Fruit fly (Drosophila melanogaster) whole organism, embryonic: ENCODE results near the gene Targ1.
A peak's percentile ranks its signal among the peaks of the same experiment; 100 is the strongest.

ENCODE experiments used
- BEAF-32 ChIP-seq: fragments of 200-800 bp; sonication (Bioruptor generic); optimal IDR thresholded peaks from 3 replicates; lab custom pipeline; 2017; ENCODE audit warnings: missing biosample characterization, missing genetic modification characterization, mild to moderate bottlenecking, moderate library complexity, missing genetic modification reagents
- Bgb ChIP-seq: fragments of 200-800 bp; sonication (Bioruptor generic); IDR thresholded peaks from 2 replicates; pipeline ENCODE4 v1.3.6; 2022; ENCODE audit warnings: missing biosample characterization, missing genetic modification characterization; ENCODE audit not compliant: partially characterized antibody
- CG11085 ChIP-seq: fragments of 200-800 bp; sonication (Bioruptor generic); IDR thresholded peaks from 2 replicates; pipeline ENCODE4 v1.3.6; 2022; ENCODE audit warnings: missing biosample characterization, missing genetic modification characterization
- CG12299 ChIP-seq: fragments of 200-800 bp; sonication (Bioruptor generic); optimal IDR thresholded peaks from 2 replicates; lab custom pipeline; 2018; ENCODE audit warnings: missing biosample characterization, mild to moderate bottlenecking, missing genetic modification characterization
- CG12942 ChIP-seq: fragments of 200-800 bp; sonication (Bioruptor generic); optimal IDR thresholded peaks from 3 replicates; lab custom pipeline; 2016; ENCODE audit warnings: missing biosample characterization, missing genetic modification characterization
- CG13287 ChIP-seq: fragments of 200-800 bp; sonication (Bioruptor generic); IDR thresholded peaks from 2 replicates; pipeline ENCODE4 v1.3.6; 2022; ENCODE audit warnings: missing biosample characterization, missing genetic modification characterization; ENCODE audit not compliant: partially characterized antibody
- CG13424 ChIP-seq: fragments of 200-800 bp; sonication (Bioruptor generic); optimal IDR thresholded peaks from 2 replicates; lab custom pipeline; 2019; ENCODE audit warnings: missing biosample characterization, mild to moderate bottlenecking, missing genetic modification characterization, moderate library complexity
- CG15601 ChIP-seq: fragments of 200-800 bp; sonication (Bioruptor generic); optimal IDR thresholded peaks from 3 replicates; lab custom pipeline; 2019; ENCODE audit warnings: missing biosample characterization, mild to moderate bottlenecking, missing genetic modification characterization, moderate library complexity
- CG15696 ChIP-seq: fragments of 200-800 bp; sonication (Bioruptor generic); optimal IDR thresholded peaks from 2 replicates; lab custom pipeline; 2019; ENCODE audit warnings: missing biosample characterization, mild to moderate bottlenecking, missing genetic modification characterization, moderate library complexity
- CG16779 ChIP-seq: fragments of 200-800 bp; sonication (Bioruptor generic); IDR thresholded peaks from 2 replicates; pipeline ENCODE4 v1.3.6; 2022; ENCODE audit warnings: missing biosample characterization, missing genetic modification characterization
- CG18262 ChIP-seq: fragments of 200-800 bp; optimal IDR thresholded peaks from 3 replicates; lab custom pipeline; 2019; ENCODE audit warnings: missing biosample characterization, mild to moderate bottlenecking, missing genetic modification characterization, moderate library complexity
- CG1832 ChIP-seq: fragments of 200-800 bp; sonication (Bioruptor generic); optimal IDR thresholded peaks from 2 replicates; lab custom pipeline; 2017; ENCODE audit warnings: missing biosample characterization, mild to moderate bottlenecking, missing genetic modification characterization, inconsistent platforms
- CG2875 ChIP-seq: fragments of 200-800 bp; sonication (Bioruptor generic); optimal IDR thresholded peaks from 2 replicates; lab custom pipeline; 2017; ENCODE audit warnings: missing biosample characterization, mild to moderate bottlenecking, missing genetic modification characterization, missing genetic modification reagents
- CG30403 ChIP-seq: fragments of 200-800 bp; sonication (Bioruptor generic); optimal IDR thresholded peaks from 3 replicates; lab custom pipeline; 2016; ENCODE audit warnings: missing biosample characterization, missing genetic modification characterization
- CG32772 ChIP-seq: fragments of 200-800 bp; sonication (Bioruptor generic); IDR thresholded peaks from 2 replicates; pipeline ENCODE4 v1.3.6; 2022; ENCODE audit warnings: missing biosample characterization, missing genetic modification characterization
- CG3838 ChIP-seq: fragments of 200-800 bp; sonication (Bioruptor generic); optimal IDR thresholded peaks from 3 replicates; lab custom pipeline; 2016; ENCODE audit warnings: missing biosample characterization, missing genetic modification characterization
- CG4328 ChIP-seq: fragments of 200-800 bp; sonication (Bioruptor generic); optimal IDR thresholded peaks from 3 replicates; lab custom pipeline; 2017; ENCODE audit warnings: missing biosample characterization, missing genetic modification reagents, missing genetic modification characterization
- CG5180 ChIP-seq: fragments of 200-800 bp; sonication (Bioruptor generic); optimal IDR thresholded peaks from 3 replicates; lab custom pipeline; 2017; ENCODE audit warnings: missing biosample characterization, missing genetic modification characterization, mild to moderate bottlenecking, moderate library complexity, missing genetic modification reagents
- CG8765 ChIP-seq: fragments of 200-800 bp; sonication (Bioruptor generic); IDR thresholded peaks from 2 replicates; pipeline ENCODE4 v1.3.6; 2022; ENCODE audit warnings: missing biosample characterization, missing genetic modification characterization
- CG9797 ChIP-seq: fragments of 200-800 bp; sonication (Bioruptor generic); optimal IDR thresholded peaks from 3 replicates; lab custom pipeline; 2018; ENCODE audit warnings: missing biosample characterization, mild to moderate bottlenecking, missing genetic modification characterization
- CG9876 ChIP-seq: fragments of 200-800 bp; sonication (Bioruptor generic); optimal IDR thresholded peaks from 2 replicates; lab custom pipeline; 2016; ENCODE audit warnings: missing biosample characterization, missing genetic modification characterization
- D ChIP-seq, 2 experiments: fragments of 200-800 bp in 1 of 2; fragments of >200 bp in 1 of 2; sonication (Bioruptor generic) in 1 of 2; optimal IDR thresholded peaks; 2 replicates in 1 of 2; 3 replicates in 1 of 2; lab custom pipeline; 2017; ENCODE audit warnings: mild to moderate bottlenecking in 1 of 2, missing biosample characterization in 1 of 2, missing genetic modification characterization in 1 of 2, missing genetic modification reagents in 1 of 2
- Dbx ChIP-seq: fragments of 200-800 bp; sonication (Bioruptor generic); IDR thresholded peaks from 3 replicates; pipeline ENCODE4 v1.3.6; 2022; ENCODE audit warnings: missing biosample characterization, missing genetic modification characterization
- Dek ChIP-seq: fragments of 200-800 bp; sonication (Bioruptor generic); optimal IDR thresholded peaks from 3 replicates; lab custom pipeline; 2019; ENCODE audit warnings: missing biosample characterization, mild to moderate bottlenecking, missing genetic modification characterization, moderate library complexity
- Dp ChIP-seq: fragments of 200-800 bp; sonication (Bioruptor generic); optimal IDR thresholded peaks from 2 replicates; lab custom pipeline; 2018; ENCODE audit warnings: missing biosample characterization, mild to moderate bottlenecking, missing genetic modification characterization, moderate library complexity
- E2f1 ChIP-seq: fragments of 200-800 bp; sonication (Bioruptor generic); IDR thresholded peaks from 2 replicates; pipeline ENCODE4 v1.3.6; 2022; ENCODE audit warnings: missing biosample characterization, missing genetic modification characterization
- E2f2 ChIP-seq: fragments of 200-800 bp; sonication (Bioruptor generic); IDR thresholded peaks from 2 replicates; pipeline ENCODE4 v1.3.6; 2022; ENCODE audit warnings: missing biosample characterization, missing genetic modification characterization
- Eip74EF ChIP-seq, 2 experiments: fragments of 200-800 bp in 1 of 2; fragments of >200 bp in 1 of 2; sonication (Bioruptor generic) in 1 of 2; optimal IDR thresholded peaks; 2 replicates each; lab custom pipeline; 2017 to 2019; ENCODE audit warnings: missing biosample characterization in 2 of 2, missing genetic modification characterization in 2 of 2, mild to moderate bottlenecking in 1 of 2, moderate library complexity in 1 of 2
- H15 ChIP-seq: fragments of 200-800 bp; sonication (Bioruptor generic); IDR thresholded peaks from 3 replicates; pipeline ENCODE4 v1.3.6; 2022; ENCODE audit warnings: missing biosample characterization, missing genetic modification characterization
- H2.0 ChIP-seq: fragments of 200-800 bp; sonication (Bioruptor generic); IDR thresholded peaks from 2 replicates; pipeline ENCODE4 v1.3.6; 2022; ENCODE audit warnings: missing biosample characterization, missing genetic modification characterization
- HLH54F ChIP-seq: fragments of 200-800 bp; sonication (Bioruptor generic); optimal IDR thresholded peaks from 3 replicates; lab custom pipeline; 2016; ENCODE audit warnings: missing biosample characterization, missing genetic modification characterization
- HLHmδ ChIP-seq: fragments of 200-800 bp; sonication (Bioruptor generic); optimal IDR thresholded peaks from 2 replicates; lab custom pipeline; 2018; ENCODE audit warnings: missing biosample characterization, mild to moderate bottlenecking, missing genetic modification characterization, moderate library complexity
- Hey ChIP-seq: fragments of 200-800 bp; sonication (Bioruptor generic); optimal IDR thresholded peaks from 3 replicates; lab custom pipeline; 2018; ENCODE audit warnings: missing biosample characterization, mild to moderate bottlenecking, missing genetic modification characterization
- Hmr ChIP-seq: fragments of 200-800 bp; sonication (Bioruptor generic); optimal IDR thresholded peaks from 3 replicates; lab custom pipeline; 2017; ENCODE audit warnings: mild to moderate bottlenecking, missing biosample characterization, missing genetic modification reagents, missing genetic modification characterization
- Side ChIP-seq: fragments of 200-800 bp; sonication (Bioruptor generic); optimal IDR thresholded peaks from 2 replicates; lab custom pipeline; 2016; ENCODE audit warnings: missing biosample characterization, missing genetic modification characterization
- Usf ChIP-seq: fragments of 200-800 bp; sonication (Bioruptor generic); optimal IDR thresholded peaks from 2 replicates; lab custom pipeline; 2017; ENCODE audit warnings: missing genotype, missing biosample characterization, missing genetic modification characterization
- abd-A ChIP-seq: fragments of 200-800 bp; sonication (Bioruptor generic); optimal IDR thresholded peaks from 3 replicates; lab custom pipeline; 2019; ENCODE audit warnings: missing biosample characterization, mild to moderate bottlenecking, missing genetic modification characterization, moderate library complexity
- ato ChIP-seq: fragments of 200-800 bp; sonication (Bioruptor generic); IDR thresholded peaks from 2 replicates; pipeline ENCODE4 v1.3.6; 2022; ENCODE audit warnings: missing biosample characterization, missing genetic modification characterization; ENCODE audit not compliant: partially characterized antibody
- dati ChIP-seq: fragments of 200-800 bp; sonication (Bioruptor generic); IDR thresholded peaks from 2 replicates; pipeline ENCODE4 v1.3.6; 2022; ENCODE audit warnings: missing biosample characterization, missing genetic modification characterization
- insv ChIP-seq, 2 experiments: fragments of 200-800 bp; sonication (Bioruptor generic); optimal IDR thresholded peaks; 3 replicates each; lab custom pipeline; 2016 to 2018; ENCODE audit warnings: missing biosample characterization in 2 of 2, missing genetic modification characterization in 2 of 2
- kay ChIP-seq: fragments of 200-800 bp; sonication (Bioruptor generic); optimal IDR thresholded peaks from 2 replicates; lab custom pipeline; 2016; ENCODE audit warnings: missing biosample characterization, missing genetic modification characterization
- maf-S ChIP-seq: fragments of 200-800 bp; sonication (Bioruptor generic); optimal IDR thresholded peaks from 2 replicates; lab custom pipeline; 2016; ENCODE audit warnings: missing biosample characterization, missing genetic modification characterization
- mld ChIP-seq: fragments of 200-800 bp; sonication (Bioruptor generic); IDR thresholded peaks from 3 replicates; pipeline ENCODE4 v1.3.6; 2022; ENCODE audit warnings: missing biosample characterization, missing genetic modification characterization; ENCODE audit not compliant: partially characterized antibody
- org-1 ChIP-seq: fragments of 200-800 bp; sonication (Bioruptor generic); optimal IDR thresholded peaks from 2 replicates; lab custom pipeline; 2017; ENCODE audit warnings: missing biosample characterization, missing genetic modification characterization
- pnt ChIP-seq: fragments of 200-800 bp; sonication (Bioruptor generic); optimal IDR thresholded peaks from 3 replicates; lab custom pipeline; 2016; ENCODE audit warnings: missing biosample characterization, missing genetic modification characterization
- prd ChIP-seq, 3 experiments: fragments of >200 bp in 2 of 3; fragments of 200-800 bp in 1 of 3; sonication (Bioruptor generic) in 1 of 3; optimal IDR thresholded peaks in 2 of 3; IDR thresholded peaks in 1 of 3; 2 replicates in 2 of 3; 3 replicates in 1 of 3; pipeline versions ENCODE4 v1.3.6 to Lab custom; 2017 to 2022; ENCODE audit warnings: missing biosample characterization in 1 of 3, missing genetic modification characterization in 1 of 3
- pzg ChIP-seq: fragments of 200-800 bp; sonication (Bioruptor generic); optimal IDR thresholded peaks from 3 replicates; lab custom pipeline; 2018; ENCODE audit warnings: missing biosample characterization, mild to moderate bottlenecking, missing genetic modification characterization, moderate library complexity
- sisA ChIP-seq: fragments of 200-800 bp; sonication (Bioruptor generic); IDR thresholded peaks from 2 replicates; pipeline ENCODE4 v1.3.6; 2022; ENCODE audit warnings: missing biosample characterization, missing genetic modification characterization
- trh ChIP-seq: fragments of 200-800 bp; sonication (Bioruptor generic); optimal IDR thresholded peaks from 2 replicates; lab custom pipeline; 2016; ENCODE audit warnings: missing biosample characterization, missing genetic modification characterization

Gene Targ1

dm6 chr3L:21171905-21172304 lies 30.8 kb downstream of the Targ1 start, which contains the start of gene Ac78C:
TSS of gene Ac78C (minus strand) at chr3L:21171930.
- TF ChIP-seq HLHmδ (GFP tag; lab: Kevin White, UChicago) (no peak), CG16779 (GFP tag; lab: Robert Waterston, UW) (peak; percentile 93), CG9797 (no peak), mld (GFP tag; lab: Robert Waterston, UW) (no peak), CG13424 (peak; percentile 87), CG4328 (GFP tag; lab: Kevin White, UChicago) (peak; percentile 90), trh (GFP tag; lab: Kevin White, UChicago) (peak; percentile 42), Hey (tag; lab: Kevin White, UChicago) (peak; percentile 82), Side (GFP tag; lab: Kevin White, UChicago) (peak; percentile 90), CG12299 (peak; percentile 87), CG18262 (tag; lab: Kevin White, UChicago) (no peak), maf-S (GFP tag; lab: Kevin White, UChicago) (peak; percentile 78), HLH54F (GFP tag; lab: Kevin White, UChicago) (peak; percentile 90), CG11085 (GFP tag; lab: Robert Waterston, UW) (peak; percentile 82), E2f1 (GFP tag; lab: Robert Waterston, UW) (peak; percentile 79), dati (GFP tag; lab: Robert Waterston, UW) (no peak), H15 (GFP tag; lab: Robert Waterston, UW) (peak; percentile 78), insv (GFP tag; optimal IDR thresholded peaks at IDR 0.05; lab: Kevin White, UChicago) (peak in 1 of 2 experiments; percentile 33), prd (optimal IDR thresholded peaks at IDR 0.05; lab: Kevin White, UChicago) (no peak), prd (GFP tag; IDR thresholded peaks at IDR 0.05; lab: Robert Waterston, UW) (peak; percentile 81), ato (no peak), D (optimal IDR thresholded peaks at IDR 0.05; lab: Kevin White, UChicago) (no peak), D (GFP tag; optimal IDR thresholded peaks at IDR 0.05; lab: Kevin White, UChicago) (peak; percentile 33), Dek (tag; lab: Kevin White, UChicago) (peak; percentile 85), org-1 (peak; percentile 80), Usf (GFP tag; lab: Kevin White, UChicago) (peak; percentile 48), CG9876 (GFP tag; lab: Kevin White, UChicago) (peak; percentile 67), Hmr (GFP tag; lab: Kevin White, UChicago) (peak; percentile 91), H2.0 (GFP tag; lab: Robert Waterston, UW) (peak; percentile 77), Dp (GFP tag; lab: Kevin White, UChicago) (peak; percentile 6), CG32772 (GFP tag; lab: Robert Waterston, UW) (peak; percentile 81), CG5180 (GFP tag; lab: Kevin White, UChicago) (peak; percentile 93), pzg (GFP tag; lab: Kevin White, UChicago) (peak; percentile 27), CG3838 (peak; percentile 30), CG13287 (GFP tag; lab: Robert Waterston, UW) (peak; percentile 58), CG30403 (GFP tag; lab: Kevin White, UChicago) (peak; percentile 68), CG2875 (GFP tag; lab: Kevin White, UChicago) (peak; percentile 56), Dbx (peak; percentile 92), abd-A (tag; lab: Kevin White, UChicago) (peak; percentile 88), sisA (GFP tag; lab: Robert Waterston, UW) (peak; percentile 85), pnt (peak; percentile 86), CG12942 (GFP tag; lab: Kevin White, UChicago) (peak; percentile 83), kay (GFP tag; lab: Kevin White, UChicago) (peak; percentile 63), Eip74EF (GFP tag; optimal IDR thresholded peaks at IDR 0.05; lab: Kevin White, UChicago) (peak in 1 of 2 experiments; percentile 52), CG1832 (GFP tag; lab: Kevin White, UChicago) (no peak), CG15696 (tag; lab: Kevin White, UChicago) (peak; percentile 49), E2f2 (GFP tag; lab: Robert Waterston, UW) (peak; percentile 16), BEAF-32 (GFP tag; lab: Kevin White, UChicago) (no peak), CG15601 (tag; lab: Kevin White, UChicago) (peak; percentile 99), CG8765 (GFP tag; lab: Robert Waterston, UW) (no peak; the same call in 1 of the 2 replicates), Bgb (GFP tag; lab: Robert Waterston, UW) (peak; percentile 81)
